Fruit fly (Drosophila melanogaster) whole organism, prepupa: Measurements from ENCODE around the gene papi.
A peak's percentile ranks its signal among the peaks of the same experiment; 100 is the strongest.

Experiments used
- CG10631 ChIP-seq: fragments of 200-800 bp; sonication (Bioruptor generic); optimal IDR thresholded peaks from 2 replicates; lab custom pipeline; 2016; ENCODE audit warnings: missing biosample characterization, missing genetic modification characterization
- CG10669 ChIP-seq: fragments of 200-800 bp; sonication (Bioruptor generic); optimal IDR thresholded peaks from 3 replicates; lab custom pipeline; 2018; ENCODE audit warnings: missing biosample characterization, mild to moderate bottlenecking, missing genetic modification characterization, moderate library complexity
- CG11294 ChIP-seq: fragments of 200-800 bp; sonication (Bioruptor generic); IDR thresholded peaks from 2 replicates; pipeline ENCODE4 v1.3.6; 2022; ENCODE audit warnings: missing biosample characterization, missing genetic modification characterization
- CG15336 ChIP-seq: fragments of 200-800 bp; sonication (Bioruptor generic); IDR thresholded peaks from 2 replicates; pipeline ENCODE4 v1.3.6; 2022; ENCODE audit warnings: missing biosample characterization, missing genetic modification characterization
- CG1621 ChIP-seq: fragments of 200-800 bp; sonication (Bioruptor generic); optimal IDR thresholded peaks from 3 replicates; lab custom pipeline; 2018; ENCODE audit warnings: missing biosample characterization, mild to moderate bottlenecking, missing genetic modification characterization
- CG16779 ChIP-seq: fragments of 200-800 bp; sonication (Bioruptor generic); optimal IDR thresholded peaks from 3 replicates; lab custom pipeline; 2017; ENCODE audit warnings: missing biosample characterization, mild to moderate bottlenecking, missing genetic modification characterization
- CG3032 ChIP-seq: fragments of 200-800 bp; optimal IDR thresholded peaks from 2 replicates; lab custom pipeline; 2019; ENCODE audit warnings: missing biosample characterization, mild to moderate bottlenecking, missing genetic modification characterization, moderate library complexity
- CG31627 ChIP-seq: fragments of 200-800 bp; sonication (Bioruptor generic); optimal IDR thresholded peaks from 3 replicates; lab custom pipeline; 2016; ENCODE audit warnings: missing biosample characterization, missing genetic modification characterization
- CG34406 ChIP-seq: fragments of 200-800 bp; sonication (Bioruptor generic); optimal IDR thresholded peaks from 3 replicates; lab custom pipeline; 2016; ENCODE audit warnings: missing biosample characterization, missing genetic modification characterization
- CG4318 ChIP-seq: fragments of 200-800 bp; sonication (Bioruptor generic); optimal IDR thresholded peaks from 3 replicates; lab custom pipeline; 2017; ENCODE audit warnings: missing biosample characterization, mild to moderate bottlenecking, missing genetic modification characterization
- CG6276 ChIP-seq: fragments of 200-800 bp; sonication (Bioruptor generic); optimal IDR thresholded peaks from 2 replicates; lab custom pipeline; 2017; ENCODE audit warnings: missing biosample characterization, mild to moderate bottlenecking, missing genetic modification characterization
- CG6792 ChIP-seq: fragments of 200-800 bp; sonication (Bioruptor generic); optimal IDR thresholded peaks from 3 replicates; lab custom pipeline; 2016; ENCODE audit warnings: missing biosample characterization, missing genetic modification characterization
- CG6808 ChIP-seq: fragments of 200-800 bp; sonication (Bioruptor generic); optimal IDR thresholded peaks from 3 replicates; lab custom pipeline; 2017; ENCODE audit warnings: missing biosample characterization, missing genetic modification characterization, mild to moderate bottlenecking, moderate library complexity, missing genetic modification reagents
- CG6854 ChIP-seq: fragments of 200-800 bp; sonication (Bioruptor generic); optimal IDR thresholded peaks from 2 replicates; lab custom pipeline; 2017; ENCODE audit warnings: missing biosample characterization, mild to moderate bottlenecking, missing genetic modification characterization
- CG8119 ChIP-seq: fragments of 200-800 bp; sonication (Bioruptor generic); IDR thresholded peaks from 3 replicates; pipeline ENCODE4 v1.3.6; 2022; ENCODE audit warnings: missing biosample characterization, missing genetic modification characterization
- CG8319 ChIP-seq: fragments of 200-800 bp; sonication (Bioruptor generic); optimal IDR thresholded peaks from 3 replicates; lab custom pipeline; 2016; ENCODE audit warnings: missing biosample characterization, missing genetic modification characterization
- CG8632 ChIP-seq: fragments of 200-800 bp; sonication (Bioruptor generic); optimal IDR thresholded peaks from 3 replicates; lab custom pipeline; 2016; ENCODE audit warnings: missing biosample characterization, missing genetic modification characterization
- CG9139 ChIP-seq: fragments of 200-800 bp; sonication (Bioruptor generic); optimal IDR thresholded peaks from 3 replicates; lab custom pipeline; 2017; ENCODE audit warnings: missing biosample characterization, mild to moderate bottlenecking, missing genetic modification characterization
- Eip75B ChIP-seq: fragments of 200-800 bp; sonication (Bioruptor generic); optimal IDR thresholded peaks from 3 replicates; lab custom pipeline; 2016; ENCODE audit warnings: missing biosample characterization, missing genetic modification characterization
- Eip78C ChIP-seq: fragments of 200-800 bp; sonication (Bioruptor generic); peaks from one replicate; lab custom pipeline; 2016; ENCODE audit warnings: missing biosample characterization, missing genetic modification characterization
- Eip93F ChIP-seq: fragments of 200-800 bp; sonication (Bioruptor generic); optimal IDR thresholded peaks from 2 replicates; lab custom pipeline; 2016; ENCODE audit warnings: missing biosample characterization, mild to moderate bottlenecking, missing genetic modification characterization
- Ets21C ChIP-seq: fragments of 200-800 bp; sonication (Bioruptor generic); optimal IDR thresholded peaks from 3 replicates; lab custom pipeline; 2016; ENCODE audit warnings: missing biosample characterization, missing genetic modification characterization
- Ets96B ChIP-seq: fragments of 200-800 bp; optimal IDR thresholded peaks from 2 replicates; lab custom pipeline; 2019; ENCODE audit warnings: missing biosample characterization, mild to moderate bottlenecking, missing genetic modification characterization, moderate library complexity
- Gug ChIP-seq: fragments of 200-800 bp; sonication (Bioruptor generic); IDR thresholded peaks from 2 replicates; pipeline ENCODE4 v1.3.6; 2022; ENCODE audit warnings: missing biosample characterization, missing genetic modification characterization
- Hr38 ChIP-seq: sonication (Bioruptor generic); optimal IDR thresholded peaks from 2 replicates; lab custom pipeline; 2016; ENCODE audit warnings: missing biosample characterization, missing genetic modification characterization
- Hr39 ChIP-seq: fragments of 200-800 bp; sonication (Bioruptor generic); optimal IDR thresholded peaks from 2 replicates; lab custom pipeline; 2016; ENCODE audit warnings: missing biosample characterization, missing genetic modification characterization
- Hr4 ChIP-seq: fragments of 200-800 bp; sonication (Bioruptor generic); optimal IDR thresholded peaks from 3 replicates; lab custom pipeline; 2016; ENCODE audit warnings: missing biosample characterization, missing genetic modification characterization
- Met ChIP-seq: fragments of 200-800 bp; sonication (Bioruptor generic); optimal IDR thresholded peaks from 3 replicates; lab custom pipeline; 2016; ENCODE audit warnings: missing biosample characterization, missing genetic modification characterization
- OdsH ChIP-seq: fragments of 200-800 bp; sonication (Bioruptor generic); optimal IDR thresholded peaks from 3 replicates; lab custom pipeline; 2016; ENCODE audit warnings: missing biosample characterization, missing genetic modification characterization
- Smox ChIP-seq: fragments of 200-800 bp; sonication (Bioruptor generic); optimal IDR thresholded peaks from 3 replicates; lab custom pipeline; 2016; ENCODE audit warnings: missing biosample characterization, missing genetic modification characterization
- Sox102F ChIP-seq: fragments of 200-800 bp; sonication (Bioruptor generic); optimal IDR thresholded peaks from 2 replicates; lab custom pipeline; 2016; ENCODE audit warnings: missing biosample characterization, mild to moderate bottlenecking, missing genetic modification characterization
- Sox14 ChIP-seq: fragments of 200-800 bp; sonication (Bioruptor generic); optimal IDR thresholded peaks from 3 replicates; lab custom pipeline; 2016; ENCODE audit warnings: missing biosample characterization, missing genetic modification characterization
- Sox15 ChIP-seq: fragments of 200-800 bp; sonication (Bioruptor generic); optimal IDR thresholded peaks from 3 replicates; lab custom pipeline; 2016; ENCODE audit warnings: missing biosample characterization, missing genetic modification characterization
- acj6 ChIP-seq: fragments of 200-800 bp; sonication (Bioruptor generic); optimal IDR thresholded peaks from 3 replicates; lab custom pipeline; 2016; ENCODE audit warnings: missing biosample characterization, missing genetic modification characterization
- dac ChIP-seq: fragments of 200-800 bp; sonication (Bioruptor generic); optimal IDR thresholded peaks from 2 replicates; lab custom pipeline; 2017; ENCODE audit warnings: missing biosample characterization, mild to moderate bottlenecking, missing genetic modification characterization
- dsx ChIP-seq: fragments of 200-800 bp; optimal IDR thresholded peaks from 3 replicates; lab custom pipeline; 2019; ENCODE audit warnings: missing biosample characterization, mild to moderate bottlenecking, missing genetic modification characterization, moderate library complexity; ENCODE audit not compliant: poor library complexity, severe bottlenecking
- esn ChIP-seq: fragments of 200-800 bp; sonication (Bioruptor generic); optimal IDR thresholded peaks from 2 replicates; lab custom pipeline; 2016; ENCODE audit warnings: missing biosample characterization, mild to moderate bottlenecking, missing genetic modification characterization, moderate library complexity
- fd59A ChIP-seq: fragments of 200-800 bp; sonication (Bioruptor generic); optimal IDR thresholded peaks from 2 replicates; lab custom pipeline; 2017; ENCODE audit warnings: missing biosample characterization, mild to moderate bottlenecking, missing genetic modification characterization, missing genetic modification reagents
- fkh ChIP-seq: fragments of 200-800 bp; sonication (Bioruptor generic); optimal IDR thresholded peaks from 3 replicates; lab custom pipeline; 2017; ENCODE audit warnings: missing biosample characterization, mild to moderate bottlenecking, missing genetic modification characterization, moderate library complexity
- net ChIP-seq: fragments of 200-800 bp; sonication (Bioruptor generic); optimal IDR thresholded peaks from 3 replicates; lab custom pipeline; 2016; ENCODE audit warnings: missing biosample characterization, missing genetic modification characterization
- salr ChIP-seq, 2 experiments: fragments of 200-800 bp; sonication (Bioruptor generic); optimal IDR thresholded peaks; 3 replicates each; lab custom pipeline; 2016 to 2018; ENCODE audit warnings: missing biosample characterization in 2 of 2, missing genetic modification characterization in 2 of 2, mild to moderate bottlenecking in 1 of 2
- ss ChIP-seq, 2 experiments: fragments of 200-800 bp; sonication (Bioruptor generic); optimal IDR thresholded peaks; 2 replicates in 1 of 2; 3 replicates in 1 of 2; lab custom pipeline; 2017 to 2018; ENCODE audit warnings: mild to moderate bottlenecking in 2 of 2, missing biosample characterization in 2 of 2, missing genetic modification characterization in 2 of 2, moderate library complexity in 1 of 2
- svp ChIP-seq: fragments of 200-800 bp; sonication (Bioruptor generic); peaks from one replicate; lab custom pipeline; 2016; ENCODE audit warnings: missing biosample characterization, missing genetic modification characterization
- topi ChIP-seq: fragments of 200-800 bp; sonication (Bioruptor generic); optimal IDR thresholded peaks from 3 replicates; lab custom pipeline; 2016; ENCODE audit warnings: missing biosample characterization, missing genetic modification characterization
- vri ChIP-seq: fragments of 200-800 bp; sonication (Bioruptor generic); optimal IDR thresholded peaks from 3 replicates; lab custom pipeline; 2016; ENCODE audit warnings: missing biosample characterization, mild to moderate bottlenecking, missing genetic modification characterization

papi gene

dm6 chr2L:2175090-2175830, 45.3 kb upstream of the papi start (continued):
- TF ChIP-seq Hr39 (GFP tag; lab: Kevin White, UChicago), result peak; percentile 7
- peak; percentile 47 for TF ChIP-seq Sox14 (GFP tag; lab: Kevin White, UChicago)
- peak; percentile 53 for TF ChIP-seq dsx (GFP tag; lab: Kevin White, UChicago)
- no peak for TF ChIP-seq CG10669 (GFP tag; lab: Kevin White, UChicago)
- peak; percentile 29 for TF ChIP-seq CG8632 (GFP tag; lab: Kevin White, UChicago)
- TF ChIP-seq CG6792 (GFP tag; lab: Kevin White, UChicago), result peak; percentile 48
- peak; percentile 51 for TF ChIP-seq vri (GFP tag; lab: Kevin White, UChicago)
- peak; percentile 21 for TF ChIP-seq Sox102F (GFP tag; lab: Kevin White, UChicago)
- no peak for TF ChIP-seq Hr4 (GFP tag; lab: Kevin White, UChicago)
- no peak for TF ChIP-seq net (GFP tag; lab: Kevin White, UChicago)
- TF ChIP-seq fkh (GFP tag; lab: Kevin White, UChicago), result no peak
- peak; percentile 4 for TF ChIP-seq CG16779 (tag; lab: Kevin White, UChicago)
- TF ChIP-seq svp (GFP tag; lab: Kevin White, UChicago), result peak; percentile 80
- no peak for TF ChIP-seq Sox15 (GFP tag; lab: Kevin White, UChicago)
- no peak for TF ChIP-seq Hr38 (GFP tag; lab: Kevin White, UChicago)
- peak; percentile 55 for TF ChIP-seq esn
- TF ChIP-seq ss (GFP tag; optimal IDR thresholded peaks at IDR 0.05; lab: Kevin White, UChicago), result peak; percentile 45 to 71
- TF ChIP-seq CG8119, result peak; percentile 27; the same call in 1 of the 3 replicates
- 0 out of 2 replicates have a peak, but pooled peaks have one; percentile 15 for TF ChIP-seq Gug (GFP tag; lab: Robert Waterston, UW)
- peak; percentile 48 for TF ChIP-seq Smox (GFP tag; lab: Kevin White, UChicago)
- peak; percentile 17 for TF ChIP-seq CG6808
- peak; percentile 6 for TF ChIP-seq CG31627
- TF ChIP-seq topi (GFP tag; lab: Kevin White, UChicago), result peak; percentile 51
- no peak for TF ChIP-seq dac (GFP tag; lab: Kevin White, UChicago)
- no peak for TF ChIP-seq Ets21C (GFP tag; lab: Kevin White, UChicago)
- peak; percentile 30 for TF ChIP-seq CG9139 (GFP tag; lab: Kevin White, UChicago)
- TF ChIP-seq Met (GFP tag; lab: Kevin White, UChicago), result peak; percentile 60
- peak; percentile 65 for TF ChIP-seq CG1621
- peak; percentile 32 for TF ChIP-seq Ets96B (tag; lab: Kevin White, UChicago)

dm6 chr2L:2175930-2176643, 44.5 kb upstream of the papi start:
- TF ChIP-seq dsx (GFP tag; lab: Kevin White, UChicago) (peak; percentile 0), CG16779 (tag; lab: Kevin White, UChicago) (no peak), CG3032 (tag; lab: Kevin White, UChicago) (peak; percentile 55), Sox102F (GFP tag; lab: Kevin White, UChicago) (no peak), CG15336 (GFP tag; lab: Robert Waterston, UW) (peak; percentile 61; the same call in 1 of the 2 replicates), OdsH (GFP tag; lab: Kevin White, UChicago) (peak; percentile 55), CG6276 (peak; percentile 35), Ets96B (tag; lab: Kevin White, UChicago) (peak; percentile 30), esn (peak; percentile 67), CG1621 (no peak), CG34406 (GFP tag; lab: Kevin White, UChicago) (peak; percentile 68), CG4318 (peak; percentile 30), CG10631 (GFP tag; lab: Kevin White, UChicago) (peak; percentile 37), Eip93F (GFP tag; lab: Kevin White, UChicago) (peak; percentile 15), CG8319 (GFP tag; lab: Kevin White, UChicago) (peak; percentile 20), Eip78C (peak; percentile 85), CG10669 (GFP tag; lab: Kevin White, UChicago) (peak; percentile 40), Eip75B (peak; percentile 60), Gug (GFP tag; lab: Robert Waterston, UW) (peak; percentile 20; the same call in 1 of the 2 replicates), Hr38 (GFP tag; lab: Kevin White, UChicago) (no peak), acj6 (GFP tag; lab: Kevin White, UChicago) (peak; percentile 64), CG6854 (peak; percentile 50), salr (GFP tag; optimal IDR thresholded peaks at IDR 0.05; lab: Kevin White, UChicago) (peak in 1 of 2 experiments; percentile 61), CG11294 (GFP tag; lab: Robert Waterston, UW) (peak; percentile 33; the same call in 1 of the 2 replicates), CG8119 (peak; percentile 25; the same call in 1 of the 3 replicates), fkh (GFP tag; lab: Kevin White, UChicago) (peak; percentile 83), fd59A (GFP tag; lab: Kevin White, UChicago) (peak; percentile 43)
